Fruit fly (Drosophila melanogaster) whole organism, prepupa: ENCODE data around the gene GstD8.

ENCODE experiments used
- CG16779 ChIP-seq: fragments of 200-800 bp; sonication (Bioruptor generic); optimal IDR thresholded peaks from 3 replicates; lab custom pipeline; 2017; ENCODE audit warnings: missing biosample characterization, mild to moderate bottlenecking, missing genetic modification characterization
- Eip78C ChIP-seq: fragments of 200-800 bp; sonication (Bioruptor generic); peaks from one replicate; lab custom pipeline; 2016; ENCODE audit warnings: missing biosample characterization, missing genetic modification characterization
- eg ChIP-seq: fragments of 200-800 bp; sonication (Bioruptor generic); IDR thresholded peaks from 3 replicates; pipeline ENCODE4 v1.3.6; 2022; ENCODE audit warnings: missing biosample characterization, missing genetic modification characterization

DNA sequence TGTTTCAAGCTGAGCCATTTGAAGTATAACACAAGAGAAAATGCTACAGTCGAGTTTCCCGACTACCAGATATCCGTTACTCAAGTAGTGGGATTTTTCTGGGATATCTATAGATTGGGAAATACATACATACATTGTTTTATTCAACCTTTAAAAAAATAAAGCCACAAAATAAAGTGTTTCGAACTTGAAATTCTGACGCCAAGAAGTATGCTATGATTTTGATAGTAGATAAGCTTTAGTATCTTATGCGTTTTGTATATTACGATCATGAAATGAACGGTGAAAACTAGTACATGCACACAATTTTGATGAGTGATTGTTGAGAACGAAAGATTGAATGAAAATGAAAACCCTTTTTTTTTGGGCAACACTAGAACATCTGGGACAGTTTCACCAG, 16.3 kb upstream of the GstD8 start:
- TF ChIP-seq CG16779 (tag; lab: Kevin White, UChicago): no peak
- no peak for TF ChIP-seq Eip78C (GFP tag; lab: Kevin White, UChicago)
- no peak for TF ChIP-seq eg (GFP tag; lab: Robert Waterston, UW)
